Fruit fly (Drosophila melanogaster): ENCODE results near the gene TotF.

- TF ChIP-seq salr (GFP tag; optimal IDR thresholded peaks at IDR 0.05) = peak; percentile 20 to 44
- TF ChIP-seq lz (GFP tag; optimal IDR thresholded peaks at IDR 0.05) = peak; percentile 59
- TF ChIP-seq Sox102F (GFP tag; optimal IDR thresholded peaks at IDR 0.05) = peak; percentile 66
- peak; percentile 60 for TF ChIP-seq Hr39 (GFP tag; optimal IDR thresholded peaks at IDR 0.05)
- peak; percentile 92 for TF ChIP-seq Eip78C (GFP tag)
- TF ChIP-seq CG34406 (GFP tag; optimal IDR thresholded peaks at IDR 0.05) = peak; percentile 57
- no peak for TF ChIP-seq Blimp-1 (GFP tag; optimal IDR thresholded peaks at IDR 0.05)
- peak; percentile 14 for TF ChIP-seq Sox15 (GFP tag; optimal IDR thresholded peaks at IDR 0.05)
- TF ChIP-seq CG6808 (GFP tag; optimal IDR thresholded peaks at IDR 0.05) = peak; percentile 44
- TF ChIP-seq CG9139 (GFP tag; optimal IDR thresholded peaks at IDR 0.05) = peak; percentile 5
- peak; percentile 75 for TF ChIP-seq cyc (GFP tag; optimal IDR thresholded peaks at IDR 0.05)
Measured at dm6 chr2L:19905233-19905632, 6.9 kb downstream of the TotF start.

All from whole organism, prepupa.